Worm (Caenorhabditis elegans): Measurements from ENCODE around the gene famp-1.

Gene famp-1

ce11 chrIV:2281353-2281976 lies 18.0 kb upstream of the famp-1 start (continued):
- no peak for TF ChIP-seq mef-2 (tag; optimal IDR thresholded peaks at IDR 0.05)
- TF ChIP-seq zag-1 (tag; optimal IDR thresholded peaks at IDR 0.05): no peak
- TF ChIP-seq nhr-90 (tag; optimal IDR thresholded peaks at IDR 0.05; ENCODE audit: poor library complexity): peak; percentile 78
- TF ChIP-seq egl-27 (tag; optimal IDR thresholded peaks at IDR 0.05): no peak
- no peak for TF ChIP-seq pqm-1 (tag; optimal IDR thresholded peaks at IDR 0.05)
- TF ChIP-seq tbx-2 (tag; optimal IDR thresholded peaks at IDR 0.05): peak; percentile 63
- TF ChIP-seq hlh-17 (GFP tag; optimal IDR thresholded peaks at IDR 0.05; ENCODE audit: borderline replicate concordance): no peak
- peak; percentile 63 for TF ChIP-seq snu-23 (GFP tag; optimal IDR thresholded peaks at IDR 0.05)
- no peak for TF ChIP-seq ceh-90 (tag; optimal IDR thresholded peaks at IDR 0.05)
- TF ChIP-seq dpl-1 (GFP tag; optimal IDR thresholded peaks at IDR 0.05): peak; percentile 18 to 64 (median 38)
- TF ChIP-seq efl-3 (GFP tag; optimal IDR thresholded peaks at IDR 0.05): no peak
- peak; percentile 35 for TF ChIP-seq vab-15 (tag; optimal IDR thresholded peaks at IDR 0.05)
- no peak for TF ChIP-seq nhr-28 (tag; optimal IDR thresholded peaks at IDR 0.05)
- no peak for TF ChIP-seq mdl-1 (tag; optimal IDR thresholded peaks at IDR 0.05)
- TF ChIP-seq isw-1 (GFP tag; IDR thresholded peaks at IDR 0.05): no peak
- no peak for TF ChIP-seq nhr-12 (tag; optimal IDR thresholded peaks at IDR 0.05)
- no peak for TF ChIP-seq snpc-4 (tag; optimal IDR thresholded peaks at IDR 0.05)
- TF ChIP-seq nhr-84 (tag; optimal IDR thresholded peaks at IDR 0.05): no peak
- TF ChIP-seq Y116A8C.19 (tag; optimal IDR thresholded peaks at IDR 0.05; ENCODE audit: borderline replicate concordance): no peak
- peak; percentile 23 for TF ChIP-seq mep-1 (tag; optimal IDR thresholded peaks at IDR 0.05)
- no peak for TF ChIP-seq nhr-76 (tag; optimal IDR thresholded peaks at IDR 0.05)
- no peak for TF ChIP-seq ceh-63 (GFP tag; optimal IDR thresholded peaks at IDR 0.05)
- TF ChIP-seq ztf-11 (tag; optimal IDR thresholded peaks at IDR 0.05): no peak
- no peak for TF ChIP-seq pag-3 (tag; optimal IDR thresholded peaks at IDR 0.05; ENCODE audit: borderline replicate concordance, insufficient read depth)
- no peak for TF ChIP-seq tlp-1 (tag; optimal IDR thresholded peaks at IDR 0.05)
- no peak for TF ChIP-seq xbp-1 (tag; optimal IDR thresholded peaks at IDR 0.05)
- peak; percentile 33 for TF ChIP-seq nhr-19 (GFP tag; conservative IDR thresholded peaks at IDR 0.05)
- TF ChIP-seq ama-1 (optimal IDR thresholded peaks at IDR 0.05): peak; percentile 62
- peak; percentile 59 for TF ChIP-seq elt-2 (tag; optimal IDR thresholded peaks at IDR 0.05)
- TF ChIP-seq lsy-2 (tag; optimal IDR thresholded peaks at IDR 0.05): peak in 1 of 2 experiments; percentile 58
- peak; percentile 49 for TF ChIP-seq ztf-4 (tag; optimal IDR thresholded peaks at IDR 0.05)
- no peak for TF ChIP-seq fkh-4 (tag; optimal IDR thresholded peaks at IDR 0.05; ENCODE audit: borderline replicate concordance)
- no peak for TF ChIP-seq unc-30 (tag; optimal IDR thresholded peaks at IDR 0.05)
- TF ChIP-seq C16A3.4 (tag; optimal IDR thresholded peaks at IDR 0.05): peak; percentile 20
- no peak for TF ChIP-seq lir-3 (tag; optimal IDR thresholded peaks at IDR 0.05; ENCODE audit: poor library complexity)
- TF ChIP-seq lin-14 (GFP tag; optimal IDR thresholded peaks at IDR 0.05): peak; percentile 60
- TF ChIP-seq ceh-82 (tag; optimal IDR thresholded peaks at IDR 0.05): no peak
- TF ChIP-seq swsn-7 (tag; optimal IDR thresholded peaks at IDR 0.05): no peak
- no peak for TF ChIP-seq C34B4.2 (tag; optimal IDR thresholded peaks at IDR 0.05)
- TF ChIP-seq dsc-1 (tag; optimal IDR thresholded peaks at IDR 0.05): no peak
- no peak for TF ChIP-seq jun-1 (tag; optimal IDR thresholded peaks at IDR 0.05)
- TF ChIP-seq nhr-20 (tag; optimal IDR thresholded peaks at IDR 0.05): peak; percentile 74
- TF ChIP-seq nhr-11 (tag; optimal IDR thresholded peaks at IDR 0.05): no peak
- TF ChIP-seq mab-9 (GFP tag; IDR thresholded peaks at IDR 0.05): no peak
- TF ChIP-seq elt-3 (tag; optimal IDR thresholded peaks at IDR 0.05): peak in 4 of 6 experiments; percentile 17 to 90 (median 80)
- TF ChIP-seq nhr-85 (tag): peak; percentile 82
- TF ChIP-seq unc-98 (GFP tag; IDR thresholded peaks at IDR 0.05): no peak
- no peak for TF ChIP-seq fos-1 (tag; optimal IDR thresholded peaks at IDR 0.05)

All from whole organism, L1 larva.